Worm (Caenorhabditis elegans): ENCODE results near the gene K08D8.10.

DNA sequence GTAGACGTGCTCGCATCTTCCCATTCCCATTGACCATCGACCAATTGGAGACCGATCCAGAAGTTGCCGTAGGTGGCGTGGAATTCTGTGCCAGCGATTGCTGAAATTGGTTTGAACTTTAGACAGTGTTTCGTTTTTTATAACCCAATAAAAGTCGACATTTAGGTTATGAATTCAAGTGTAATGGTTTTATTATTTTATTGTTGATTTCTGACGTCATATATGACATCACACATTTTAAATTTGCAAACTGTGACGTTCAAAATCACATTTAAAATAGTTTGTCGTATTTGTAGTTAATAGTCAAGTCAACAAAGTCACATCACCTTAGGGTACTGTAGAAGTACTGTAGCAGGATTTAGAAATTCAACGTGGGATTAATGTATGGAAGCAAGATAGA, 30.1 kb upstream of the K08D8.10 start:
- TF ChIP-seq pha-4 (tag; optimal IDR thresholded peaks at IDR 0.05) (no peak), nhr-12 (tag; optimal IDR thresholded peaks at IDR 0.05) (no peak), unc-62 (GFP tag; optimal IDR thresholded peaks at IDR 0.05) (no peak), ztf-11 (tag; optimal IDR thresholded peaks at IDR 0.05) (no peak), nhr-76 (tag; optimal IDR thresholded peaks at IDR 0.05) (no peak), ces-1 (GFP tag; optimal IDR thresholded peaks at IDR 0.05) (no peak), mab-5 (tag; optimal IDR thresholded peaks at IDR 0.05) (no peak), unc-120 (tag; optimal IDR thresholded peaks at IDR 0.05; ENCODE audit: poor library complexity, severe bottlenecking) (no peak), tbx-8 (GFP tag; optimal IDR thresholded peaks at IDR 0.05) (no peak), nhr-28 (tag; optimal IDR thresholded peaks at IDR 0.05) (no peak)
